Fruit fly (Drosophila melanogaster): Measurements from ENCODE around the gene CG15478.

Gene CG15478

DNA sequence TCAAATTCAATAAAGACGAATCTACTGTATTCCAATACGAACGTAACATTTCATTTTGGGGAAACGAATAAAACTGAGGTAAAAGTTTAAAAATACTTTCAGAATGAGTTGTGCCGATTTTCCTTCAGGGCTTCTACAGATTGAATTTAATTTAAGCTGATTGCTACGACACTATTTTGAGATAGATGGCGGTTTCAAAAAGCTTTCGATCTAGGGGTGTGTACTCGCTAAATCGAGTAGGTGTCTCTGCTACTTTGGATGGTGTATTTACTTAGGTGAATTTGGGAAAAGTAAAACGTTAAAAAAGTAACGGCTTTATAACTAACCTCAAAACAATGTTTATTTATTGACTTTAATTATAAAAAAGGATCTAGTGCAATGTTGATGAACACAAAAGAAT, 38.9 kb downstream of the CG15478 start:
- no peak for TF ChIP-seq gem (tag; optimal IDR thresholded peaks at IDR 0.05)
- peak; percentile 1 for TF ChIP-seq CG12391 (tag; optimal IDR thresholded peaks at IDR 0.05)
- TF ChIP-seq CTCF (GFP tag; optimal IDR thresholded peaks at IDR 0.05): peak; percentile 94
- no peak for TF ChIP-seq btn (GFP tag; optimal IDR thresholded peaks at IDR 0.05)
- peak; percentile 12 for TF ChIP-seq Sry-δ (GFP tag; optimal IDR thresholded peaks at IDR 0.05)
- TF ChIP-seq gro (GFP tag; optimal IDR thresholded peaks at IDR 0.05): peak; percentile 19
- TF ChIP-seq her (GFP tag; optimal IDR thresholded peaks at IDR 0.05): peak; percentile 10
- peak; percentile 53 for TF ChIP-seq CG1603 (tag; optimal IDR thresholded peaks at IDR 0.05)
- peak; percentile 97 for TF ChIP-seq bigmax (GFP tag; optimal IDR thresholded peaks at IDR 0.05)
- peak; percentile 97 for TF ChIP-seq CG18011 (GFP tag; optimal IDR thresholded peaks at IDR 0.05)
- TF ChIP-seq CG33213 (GFP tag; optimal IDR thresholded peaks at IDR 0.05): peak; percentile 42
- TF ChIP-seq CG7928 (GFP tag; optimal IDR thresholded peaks at IDR 0.05): peak; percentile 73
- TF ChIP-seq Myb (GFP tag; optimal IDR thresholded peaks at IDR 0.05): peak; percentile 98
- TF ChIP-seq CG10147 (GFP tag; optimal IDR thresholded peaks at IDR 0.05): peak; percentile 28
- peak; percentile 86 for TF ChIP-seq Lhr (GFP tag; optimal IDR thresholded peaks at IDR 0.05)
- TF ChIP-seq CG15601 (tag; optimal IDR thresholded peaks at IDR 0.05): peak; percentile 12
- TF ChIP-seq CG18262 (tag; optimal IDR thresholded peaks at IDR 0.05): peak; percentile 19
- TF ChIP-seq CG2120 (GFP tag; optimal IDR thresholded peaks at IDR 0.05): peak; percentile 4
- peak; percentile 43 for TF ChIP-seq phol (tag; optimal IDR thresholded peaks at IDR 0.05)
- TF ChIP-seq insv (GFP tag; optimal IDR thresholded peaks at IDR 0.05): peak in 1 of 2 experiments; percentile 32
- TF ChIP-seq gfzf (GFP tag; optimal IDR thresholded peaks at IDR 0.05): peak; percentile 48
- peak; percentile 32 for TF ChIP-seq CG2712 (tag; optimal IDR thresholded peaks at IDR 0.05)
- peak; percentile 61 for TF ChIP-seq CoRest (tag; optimal IDR thresholded peaks at IDR 0.05)
- peak; percentile 84 for TF ChIP-seq stwl (tag; optimal IDR thresholded peaks at IDR 0.05)
- peak; percentile 56 for TF ChIP-seq pzg (GFP tag; optimal IDR thresholded peaks at IDR 0.05)
- TF ChIP-seq gsb (GFP tag; IDR thresholded peaks at IDR 0.05): no peak
- peak; percentile 92 for TF ChIP-seq pita (GFP tag; optimal IDR thresholded peaks at IDR 0.05)
- peak; percentile 34 for TF ChIP-seq trem (tag; optimal IDR thresholded peaks at IDR 0.05)
- peak; percentile 42 for TF ChIP-seq CG12659 (GFP tag; optimal IDR thresholded peaks at IDR 0.05)
- TF ChIP-seq E2f2 (GFP tag; IDR thresholded peaks at IDR 0.05): peak; percentile 49
- TF ChIP-seq HmgD (GFP tag; optimal IDR thresholded peaks at IDR 0.05): peak; percentile 20
- TF ChIP-seq wdn (GFP tag; IDR thresholded peaks at IDR 0.05): no peak
- peak; percentile 65 for TF ChIP-seq HmgZ (tag; optimal IDR thresholded peaks at IDR 0.05)
- no peak for TF ChIP-seq Dbx (GFP tag; IDR thresholded peaks at IDR 0.05)
- TF ChIP-seq BEAF-32 (GFP tag; optimal IDR thresholded peaks at IDR 0.05): peak; percentile 21
- TF ChIP-seq CG17829 (tag; optimal IDR thresholded peaks at IDR 0.05): peak; percentile 40
- TF ChIP-seq dpn (GFP tag; optimal IDR thresholded peaks at IDR 0.05): peak in 1 of 2 experiments; percentile 21
- peak; percentile 11 for TF ChIP-seq CG2116 (GFP tag; optimal IDR thresholded peaks at IDR 0.05)
- TF ChIP-seq CG15011 (GFP tag; optimal IDR thresholded peaks at IDR 0.05): no peak
- TF ChIP-seq pnt (GFP tag; optimal IDR thresholded peaks at IDR 0.05): no peak
- TF ChIP-seq CG2199 (GFP tag; IDR thresholded peaks at IDR 0.05): peak; percentile 88; the same call in 2 of the 3 replicates
- TF ChIP-seq br (optimal IDR thresholded peaks at IDR 0.05): no peak
- no peak for TF ChIP-seq CG11093 (GFP tag; IDR thresholded peaks at IDR 0.05)
- TF ChIP-seq CG3163 (GFP tag; optimal IDR thresholded peaks at IDR 0.05): peak; percentile 5
- TF ChIP-seq CG14710 (tag; optimal IDR thresholded peaks at IDR 0.05): peak; percentile 41
- TF ChIP-seq Dp (GFP tag; optimal IDR thresholded peaks at IDR 0.05): peak; percentile 53
- peak; percentile 41; the same call in 1 of the 2 replicates for TF ChIP-seq CG13287 (GFP tag; IDR thresholded peaks at IDR 0.05; ENCODE audit: partially characterized antibody)
- TF ChIP-seq amos (GFP tag; IDR thresholded peaks at IDR 0.05; ENCODE audit: partially characterized antibody): no peak
- peak; percentile 8 for TF ChIP-seq CG8290 (GFP tag; optimal IDR thresholded peaks at IDR 0.05)
- no peak for TF ChIP-seq CG8290 (tag; optimal IDR thresholded peaks at IDR 0.05)
- peak; percentile 25 for TF ChIP-seq CG10267 (tag; optimal IDR thresholded peaks at IDR 0.05)

Data from whole organism, embryonic.